Worm (Caenorhabditis elegans): Measurements from ENCODE around the gene nuo-1.
"Not testable (repeated sequence)": the region's sequence is repeated elsewhere in the genome, so short reads cannot be mapped to it uniquely, and the experiment has no call there.

Gene nuo-1

ce11 chrII:11111107-11111506 lies 13.5 kb downstream of the nuo-1 start, which contains the start of gene glb-4:
glb-4 (minus strand) TSS chrII:11111207.
- no peak for TF ChIP-seq nhr-10 (tag; optimal IDR thresholded peaks at IDR 0.05)
- no peak for TF ChIP-seq peb-1 (tag; optimal IDR thresholded peaks at IDR 0.05)
- no peak for TF ChIP-seq nhr-11 (tag; optimal IDR thresholded peaks at IDR 0.05)
- no peak for TF ChIP-seq nhr-21 (tag; optimal IDR thresholded peaks at IDR 0.05)
- no peak for TF ChIP-seq ceh-16 (tag; optimal IDR thresholded peaks at IDR 0.05)
- TF ChIP-seq sma-3 (GFP tag; optimal IDR thresholded peaks at IDR 0.05): no peak
- no peak for TF ChIP-seq crh-2 (tag; optimal IDR thresholded peaks at IDR 0.05)
- no peak for TF ChIP-seq gmeb-1 (tag; optimal IDR thresholded peaks at IDR 0.05)
- TF ChIP-seq fos-1 (tag; optimal IDR thresholded peaks at IDR 0.05): no peak
- TF ChIP-seq lin-11 (tag; optimal IDR thresholded peaks at IDR 0.05): no peak
- no peak for TF ChIP-seq skn-1 (tag; optimal IDR thresholded peaks at IDR 0.05)
- no peak for TF ChIP-seq egl-27 (tag; optimal IDR thresholded peaks at IDR 0.05)
- no peak for TF ChIP-seq sem-4 (tag; optimal IDR thresholded peaks at IDR 0.05)
- TF ChIP-seq elt-1 (tag; optimal IDR thresholded peaks at IDR 0.05): no peak

- TF ChIP-seq elt-1 (tag; optimal IDR thresholded peaks at IDR 0.05) (no peak), lin-11 (tag; optimal IDR thresholded peaks at IDR 0.05) (no peak), sem-4 (tag; optimal IDR thresholded peaks at IDR 0.05) (no peak), nhr-10 (tag; optimal IDR thresholded peaks at IDR 0.05) (no peak), nhr-237 (tag; optimal IDR thresholded peaks at IDR 0.05) (no peak), ztf-11 (tag; optimal IDR thresholded peaks at IDR 0.05) (no peak), aly-2 (tag; optimal IDR thresholded peaks at IDR 0.05) (no peak), nhr-77 (tag; optimal IDR thresholded peaks at IDR 0.05) (no peak), skn-1 (tag; optimal IDR thresholded peaks at IDR 0.05) (no peak), unc-62 (GFP tag; optimal IDR thresholded peaks at IDR 0.05) (no peak), nhr-23 (tag; optimal IDR thresholded peaks at IDR 0.05) (no peak), ztf-1 (GFP tag; conservative IDR thresholded peaks at IDR 0.05) (no peak), sma-3 (GFP tag; optimal IDR thresholded peaks at IDR 0.05) (no peak), C34F6.9 (tag; optimal IDR thresholded peaks at IDR 0.05) (no peak), elt-3 (tag; optimal IDR thresholded peaks at IDR 0.05) (no peak), ZK546.5 (tag; optimal IDR thresholded peaks at IDR 0.05) (no peak), zag-1 (tag; optimal IDR thresholded peaks at IDR 0.05) (no peak), nhr-21 (tag; optimal IDR thresholded peaks at IDR 0.05) (no peak), gmeb-1 (tag; optimal IDR thresholded peaks at IDR 0.05) (no peak)
Measured at ce11 chrII:11112419-11112818, 14.8 kb downstream of the nuo-1 start, which contains the start of gene mat-2. mat-2 (plus strand) TSS chrII:11112719.

ce11 chrII:11121800-11122199 lies 24.2 kb downstream of the nuo-1 start, which contains the start of gene W10C6.2:
W10C6.2 (minus strand) TSS chrII:11121900.
- TF ChIP-seq aly-2 (tag; optimal IDR thresholded peaks at IDR 0.05); sma-3 (GFP tag; optimal IDR thresholded peaks at IDR 0.05); nhr-129 (tag; optimal IDR thresholded peaks at IDR 0.05): not testable (repeated sequence)

ce11 chrII:11125059-11125594 lies 27.5 kb downstream of the nuo-1 start:
- no peak for TF ChIP-seq lin-11 (tag; optimal IDR thresholded peaks at IDR 0.05)
- TF ChIP-seq elt-3 (tag; optimal IDR thresholded peaks at IDR 0.05): no peak
- TF ChIP-seq ZK546.5 (tag; optimal IDR thresholded peaks at IDR 0.05): no peak
- TF ChIP-seq skn-1 (tag; optimal IDR thresholded peaks at IDR 0.05): no peak
- no peak for TF ChIP-seq ceh-16 (tag; optimal IDR thresholded peaks at IDR 0.05)

ce11 chrII:11126312-11127000 lies 28.8 kb downstream of the nuo-1 start, which contains the start of the genes rps-9 and lsm-1:
rps-9 (minus strand) TSS chrII:11126362.
lsm-1 (plus strand) TSS chrII:11126950.
- TF ChIP-seq ztf-4 (tag; optimal IDR thresholded peaks at IDR 0.05) (peak; percentile 52), F13H6.1 (tag; optimal IDR thresholded peaks at IDR 0.05) (peak; percentile 40), mdl-1 (tag; optimal IDR thresholded peaks at IDR 0.05) (no peak), lin-13 (GFP tag; optimal IDR thresholded peaks at IDR 0.05) (peak; percentile 68), crh-2 (tag; optimal IDR thresholded peaks at IDR 0.05) (peak; percentile 77), sma-3 (GFP tag; optimal IDR thresholded peaks at IDR 0.05) (peak; percentile 40), nhr-10 (tag; optimal IDR thresholded peaks at IDR 0.05) (no peak), nhr-21 (tag; optimal IDR thresholded peaks at IDR 0.05) (peak; percentile 32), lsy-2 (tag; optimal IDR thresholded peaks at IDR 0.05) (peak; percentile 80 to 98), sem-4 (tag; optimal IDR thresholded peaks at IDR 0.05) (no peak), lin-11 (tag; optimal IDR thresholded peaks at IDR 0.05) (peak; percentile 81), egl-27 (tag; optimal IDR thresholded peaks at IDR 0.05) (no peak), R02D3.7 (tag; optimal IDR thresholded peaks at IDR 0.05) (no peak), blmp-1 (tag; optimal IDR thresholded peaks at IDR 0.05; ENCODE audit: insufficient read depth) (peak; percentile 25), fos-1 (tag; optimal IDR thresholded peaks at IDR 0.05) (peak; percentile 36), ztf-1 (GFP tag; conservative IDR thresholded peaks at IDR 0.05) (no peak), elt-3 (tag; optimal IDR thresholded peaks at IDR 0.05) (no peak), C34F6.9 (tag; optimal IDR thresholded peaks at IDR 0.05) (peak; percentile 75), nhr-129 (tag; optimal IDR thresholded peaks at IDR 0.05) (peak; percentile 53), nhr-25 (tag; optimal IDR thresholded peaks at IDR 0.05) (peak; percentile 55), ceh-82 (tag; optimal IDR thresholded peaks at IDR 0.05) (no peak), unc-55 (GFP tag; optimal IDR thresholded peaks at IDR 0.05) (peak; percentile 84), snpc-4 (tag; optimal IDR thresholded peaks at IDR 0.05) (peak; percentile 56), gmeb-1 (tag; optimal IDR thresholded peaks at IDR 0.05) (peak; percentile 71), nhr-77 (tag; optimal IDR thresholded peaks at IDR 0.05) (no peak)
